Fruit fly (Drosophila melanogaster) whole organism, wandering third instar larva: ENCODE results near the gene CG3062.

ENCODE experiments used
- Dfd ChIP-seq: fragments of >200 bp; optimal IDR thresholded peaks from 2 replicates; lab custom pipeline; 2017; ENCODE audit warnings: missing biosample characterization, missing genetic modification characterization
- Dif ChIP-seq: fragments of 200-275, 200-300 bp; sonication (Bioruptor generic); optimal IDR thresholded peaks from 2 replicates; lab custom pipeline; 2018; ENCODE audit warnings: missing biosample characterization, missing genetic modification characterization; ENCODE audit not compliant: partially characterized antibody
- OdsH ChIP-seq: fragments of 200-800 bp; sonication (Bioruptor generic); optimal IDR thresholded peaks from 2 replicates; lab custom pipeline; 2016; ENCODE audit warnings: missing biosample characterization, mild to moderate bottlenecking, missing genetic modification characterization
- ey ChIP-seq: fragments of 200-800 bp; sonication (Bioruptor generic); optimal IDR thresholded peaks from 2 replicates; lab custom pipeline; 2016; ENCODE audit warnings: missing biosample characterization, missing genetic modification characterization
- fru ChIP-seq: fragments of 200-800 bp; sonication (Bioruptor generic); optimal IDR thresholded peaks from 3 replicates; lab custom pipeline; 2016; ENCODE audit warnings: missing biosample characterization, mild to moderate bottlenecking, missing genetic modification characterization
- h ChIP-seq: fragments of 200-800 bp; sonication (Bioruptor generic); optimal IDR thresholded peaks from 3 replicates; lab custom pipeline; 2016; ENCODE audit warnings: missing biosample characterization, mild to moderate bottlenecking, missing genetic modification characterization
- jim ChIP-seq: fragments of 175-275, 200-325 bp; sonication (Bioruptor generic); optimal IDR thresholded peaks from 2 replicates; lab custom pipeline; 2016; ENCODE audit warnings: missing biosample characterization, mild to moderate bottlenecking, missing genetic modification characterization

DNA sequence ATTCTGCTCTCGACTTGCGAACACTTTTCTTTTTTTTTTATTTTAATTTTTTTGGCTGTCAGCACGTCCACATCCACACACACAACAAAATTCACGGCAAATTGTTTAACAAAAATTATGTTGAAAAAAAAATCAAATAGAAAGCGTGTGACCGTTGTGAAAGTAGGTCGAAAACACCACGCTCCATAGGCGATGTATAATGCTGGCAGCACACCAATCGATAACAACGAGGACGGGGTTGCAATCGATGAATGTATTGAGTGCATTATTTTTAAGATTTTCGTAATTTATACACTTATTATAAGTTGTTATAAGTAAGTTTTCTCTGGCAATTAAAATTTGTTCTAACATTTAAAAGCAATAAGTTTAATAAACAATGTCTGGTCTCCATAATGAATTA is 42.1 kb upstream of the CG3062 start, which contains the start of gene Pp2C1:
- TF ChIP-seq h: no peak
- no peak for TF ChIP-seq Dfd (GFP tag; lab: Kevin White, UChicago)
- TF ChIP-seq jim (GFP tag; lab: Kevin White, UChicago): no peak
- TF ChIP-seq OdsH (GFP tag; lab: Kevin White, UChicago): no peak
- no peak for TF ChIP-seq ey (GFP tag; lab: Kevin White, UChicago)
- no peak for TF ChIP-seq fru (GFP tag; lab: Kevin White, UChicago)
- no peak for TF ChIP-seq Dif (GFP tag; lab: Kevin White, UChicago)
